Fruit fly (Drosophila melanogaster): ENCODE measurements around the gene Dhrs4.

Dhrs4 gene

dm6 chr3L:5182994-5183566 lies 41.6 kb upstream of the Dhrs4 start (continued):
- TF ChIP-seq CG2129 (GFP tag; IDR thresholded peaks at IDR 0.05; ENCODE audit: partially characterized antibody): no peak
- peak; percentile 15 for TF ChIP-seq CG1647 (GFP tag; optimal IDR thresholded peaks at IDR 0.05)
- TF ChIP-seq CG2875 (GFP tag; optimal IDR thresholded peaks at IDR 0.05): no peak
- no peak for TF ChIP-seq NC2β (GFP tag; optimal IDR thresholded peaks at IDR 0.05)
- TF ChIP-seq odd (GFP tag; optimal IDR thresholded peaks at IDR 0.05): no peak
- TF ChIP-seq luna (GFP tag; optimal IDR thresholded peaks at IDR 0.05): no peak
- TF ChIP-seq sima (GFP tag; optimal IDR thresholded peaks at IDR 0.05): no peak
- peak; percentile 42 for TF ChIP-seq CG2678 (tag; optimal IDR thresholded peaks at IDR 0.05)
- TF ChIP-seq Ravus (GFP tag; IDR thresholded peaks at IDR 0.05): no peak; the same call in 1 of the 2 replicates
- no peak for TF ChIP-seq CG6765 (GFP tag; optimal IDR thresholded peaks at IDR 0.05)
- no peak for TF ChIP-seq Drgx (GFP tag; IDR thresholded peaks at IDR 0.05)
- TF ChIP-seq CG9609 (GFP tag; optimal IDR thresholded peaks at IDR 0.05): no peak
- TF ChIP-seq C15 (GFP tag; IDR thresholded peaks at IDR 0.05): no peak
- TF ChIP-seq Ssrp (tag; optimal IDR thresholded peaks at IDR 0.05): no peak
- no peak for TF ChIP-seq Nf-YA (GFP tag; IDR thresholded peaks at IDR 0.05)
- TF ChIP-seq tap (tag; optimal IDR thresholded peaks at IDR 0.05): no peak
- no peak for TF ChIP-seq YL-1 (GFP tag; optimal IDR thresholded peaks at IDR 0.05)
- peak; percentile 2 for TF ChIP-seq CG12659 (GFP tag; optimal IDR thresholded peaks at IDR 0.05)
- peak in 1 of 2 experiments; percentile 8 for TF ChIP-seq Hr51 (GFP tag; optimal IDR thresholded peaks at IDR 0.05)
- TF ChIP-seq gt (GFP tag; IDR thresholded peaks at IDR 0.05): no peak
- peak; percentile 2 for TF ChIP-seq D19A (tag; optimal IDR thresholded peaks at IDR 0.05)
- TF ChIP-seq onecut (GFP tag; IDR thresholded peaks at IDR 0.05): no peak
- TF ChIP-seq CG12942 (GFP tag; optimal IDR thresholded peaks at IDR 0.05): no peak
- no peak for TF ChIP-seq abd-A (tag; optimal IDR thresholded peaks at IDR 0.05)
- no peak for TF ChIP-seq Deaf1 (tag; optimal IDR thresholded peaks at IDR 0.05)
- TF ChIP-seq CG10565 (GFP tag; optimal IDR thresholded peaks at IDR 0.05): no peak
- TF ChIP-seq fru (optimal IDR thresholded peaks at IDR 0.05): no peak
- TF ChIP-seq hth (optimal IDR thresholded peaks at IDR 0.05): no peak
- no peak for TF ChIP-seq CG6683 (GFP tag; optimal IDR thresholded peaks at IDR 0.05)
- TF ChIP-seq CG17829 (tag; optimal IDR thresholded peaks at IDR 0.05): no peak
- no peak for TF ChIP-seq Side (GFP tag; optimal IDR thresholded peaks at IDR 0.05)
- peak; percentile 8 for TF ChIP-seq mam (GFP tag; optimal IDR thresholded peaks at IDR 0.05)
- no peak for TF ChIP-seq tup (GFP tag; optimal IDR thresholded peaks at IDR 0.05)
- no peak for TF ChIP-seq oc (tag; optimal IDR thresholded peaks at IDR 0.05)
- TF ChIP-seq Bteb2 (GFP tag; optimal IDR thresholded peaks at IDR 0.05): no peak
- TF ChIP-seq CG10209 (GFP tag; optimal IDR thresholded peaks at IDR 0.05): no peak
- TF ChIP-seq CG4820 (GFP tag; optimal IDR thresholded peaks at IDR 0.05): no peak
- TF ChIP-seq wdn (GFP tag; IDR thresholded peaks at IDR 0.05): no peak
- no peak for TF ChIP-seq CG10979 (tag; optimal IDR thresholded peaks at IDR 0.05)
- no peak for TF ChIP-seq lola (GFP tag; optimal IDR thresholded peaks at IDR 0.05)
- TF ChIP-seq ken (GFP tag; IDR thresholded peaks at IDR 0.05): no peak
- peak; percentile 8 for TF ChIP-seq gem (tag; optimal IDR thresholded peaks at IDR 0.05)
- no peak for TF ChIP-seq rib (GFP tag; IDR thresholded peaks at IDR 0.05)
- TF ChIP-seq CG8765 (GFP tag; IDR thresholded peaks at IDR 0.05): no peak
- no peak for TF ChIP-seq CG31224 (GFP tag; IDR thresholded peaks at IDR 0.05)
- TF ChIP-seq CG4328 (GFP tag; optimal IDR thresholded peaks at IDR 0.05): no peak
- TF ChIP-seq CG6854 (GFP tag; optimal IDR thresholded peaks at IDR 0.05): no peak
- no peak for TF ChIP-seq CG6175 (GFP tag; IDR thresholded peaks at IDR 0.05)
- no peak for TF ChIP-seq Jarid2 (GFP tag; optimal IDR thresholded peaks at IDR 0.05)
- peak; percentile 35 for TF ChIP-seq Ets65A (GFP tag)
- no peak for TF ChIP-seq CG14667 (GFP tag; IDR thresholded peaks at IDR 0.05)
- no peak for TF ChIP-seq CG14965 (GFP tag; optimal IDR thresholded peaks at IDR 0.05; ENCODE audit: borderline replicate concordance)
